Fruit fly (Drosophila melanogaster) whole organism, wandering third instar larva: Measurements from ENCODE around the gene Gtpx.

Source experiments
- Abd-B ChIP-seq: fragments of >200 bp; optimal IDR thresholded peaks from 2 replicates; lab custom pipeline; 2017; ENCODE audit warnings: missing biosample characterization, missing genetic modification characterization
- CG32264 ChIP-seq: fragments of 200-800 bp; sonication (Bioruptor generic); optimal IDR thresholded peaks from 2 replicates; lab custom pipeline; 2016; ENCODE audit warnings: missing biosample characterization, missing genetic modification characterization
- CG9705 ChIP-seq: fragments of 200-800 bp; sonication (Bioruptor generic); optimal IDR thresholded peaks from 2 replicates; lab custom pipeline; 2018; ENCODE audit warnings: missing biosample characterization, mild to moderate bottlenecking, missing genetic modification characterization
- Dfd ChIP-seq: fragments of >200 bp; optimal IDR thresholded peaks from 2 replicates; lab custom pipeline; 2017; ENCODE audit warnings: missing biosample characterization, missing genetic modification characterization
- Dif ChIP-seq: fragments of 200-275, 200-300 bp; sonication (Bioruptor generic); optimal IDR thresholded peaks from 2 replicates; lab custom pipeline; 2018; ENCODE audit warnings: missing biosample characterization, missing genetic modification characterization; ENCODE audit not compliant: partially characterized antibody
- GATAd ChIP-seq: sonication (Bioruptor generic); optimal IDR thresholded peaks from 2 replicates; lab custom pipeline; 2016; ENCODE audit warnings: missing biosample characterization, missing genetic modification characterization
- HLH106 ChIP-seq: fragments of 200-800 bp; optimal IDR thresholded peaks from 3 replicates; lab custom pipeline; 2019; ENCODE audit warnings: missing biosample characterization, mild to moderate bottlenecking, missing genetic modification characterization, moderate library complexity
- Hnf4 ChIP-seq: fragments of 200-800 bp; sonication (Bioruptor generic); optimal IDR thresholded peaks from 2 replicates; lab custom pipeline; 2016; ENCODE audit warnings: missing biosample characterization, mild to moderate bottlenecking, missing genetic modification characterization
- Hr78 ChIP-seq: fragments of >200 bp; optimal IDR thresholded peaks from 2 replicates; lab custom pipeline; 2017; ENCODE audit warnings: missing biosample characterization, missing genetic modification characterization
- Jra ChIP-seq: sonication (Bioruptor generic); optimal IDR thresholded peaks from 2 replicates; lab custom pipeline; 2016; ENCODE audit warnings: missing biosample characterization, missing genetic modification characterization
- Mio ChIP-seq: sonication (Bioruptor generic); optimal IDR thresholded peaks from 2 replicates; lab custom pipeline; 2016; ENCODE audit warnings: missing biosample characterization, missing genetic modification characterization
- Myc ChIP-seq: fragments of >200 bp; optimal IDR thresholded peaks from 2 replicates; lab custom pipeline; 2017
- N ChIP-seq: fragments of >200 bp; optimal IDR thresholded peaks from 2 replicates; lab custom pipeline; 2018; ENCODE audit warnings: missing biosample characterization, missing external identifiers, missing genetic modification characterization
- OdsH ChIP-seq: fragments of 200-800 bp; sonication (Bioruptor generic); optimal IDR thresholded peaks from 2 replicates; lab custom pipeline; 2016; ENCODE audit warnings: missing biosample characterization, mild to moderate bottlenecking, missing genetic modification characterization
- Rel ChIP-seq, 2 experiments: fragments of 200-800 bp; sonication (Bioruptor generic) in 1 of 2; optimal IDR thresholded peaks; 2 replicates in 1 of 2; 3 replicates in 1 of 2; lab custom pipeline; 2016 to 2019; ENCODE audit warnings: mild to moderate bottlenecking in 2 of 2, missing biosample characterization in 2 of 2, missing genetic modification characterization in 2 of 2, moderate library complexity in 1 of 2
- Sp1 ChIP-seq: fragments of 200-800 bp; sonication (Bioruptor generic); optimal IDR thresholded peaks from 3 replicates; lab custom pipeline; 2019; ENCODE audit warnings: missing biosample characterization, mild to moderate bottlenecking, missing genetic modification characterization, moderate library complexity
- Vsx2 ChIP-seq: fragments of 200-300, 225-300 bp; sonication (Bioruptor generic); optimal IDR thresholded peaks from 2 replicates; lab custom pipeline; 2018; ENCODE audit warnings: missing biosample characterization, missing genetic modification characterization; ENCODE audit not compliant: partially characterized antibody
- br ChIP-seq: fragments of 200-800 bp; sonication (Bioruptor generic); optimal IDR thresholded peaks from 2 replicates; lab custom pipeline; 2016; ENCODE audit warnings: missing biosample characterization, missing genetic modification characterization
- brk ChIP-seq: fragments of 200-800 bp; sonication (Bioruptor generic); optimal IDR thresholded peaks from 2 replicates; lab custom pipeline; 2016; ENCODE audit warnings: missing biosample characterization, mild to moderate bottlenecking, missing genetic modification characterization
- dl ChIP-seq, 2 experiments: fragments of 175-275, 200-275 bp in 1 of 2; fragments of 200-275 bp in 1 of 2; sonication (Bioruptor generic); optimal IDR thresholded peaks; lab custom pipeline; 2018; ENCODE audit warnings: mild to moderate bottlenecking in 2 of 2, missing biosample characterization in 2 of 2, missing genetic modification characterization in 2 of 2, moderate library complexity in 2 of 2; ENCODE audit not compliant: partially characterized antibody in 2 of 2, insufficient read depth in 1 of 2
- dmrt93B ChIP-seq: fragments of 200-800 bp; sonication (Bioruptor generic); optimal IDR thresholded peaks from 2 replicates; lab custom pipeline; 2018; ENCODE audit warnings: missing biosample characterization, mild to moderate bottlenecking, missing genetic modification characterization
- dsf ChIP-seq: sonication (Bioruptor generic); optimal IDR thresholded peaks from 2 replicates; lab custom pipeline; 2016; ENCODE audit warnings: missing biosample characterization, missing genetic modification characterization, borderline replicate concordance
- ey ChIP-seq: fragments of 200-800 bp; sonication (Bioruptor generic); optimal IDR thresholded peaks from 2 replicates; lab custom pipeline; 2016; ENCODE audit warnings: missing biosample characterization, missing genetic modification characterization
- foxo ChIP-seq, 2 experiments: fragments of 200-800 bp; sonication (Bioruptor generic); optimal IDR thresholded peaks; 2 replicates in 1 of 2; 3 replicates in 1 of 2; lab custom pipeline; 2016 to 2017; ENCODE audit warnings: missing biosample characterization in 2 of 2, missing genetic modification characterization in 2 of 2
- fru ChIP-seq: fragments of 200-800 bp; sonication (Bioruptor generic); optimal IDR thresholded peaks from 3 replicates; lab custom pipeline; 2016; ENCODE audit warnings: missing biosample characterization, mild to moderate bottlenecking, missing genetic modification characterization
- h ChIP-seq: fragments of 200-800 bp; sonication (Bioruptor generic); optimal IDR thresholded peaks from 3 replicates; lab custom pipeline; 2016; ENCODE audit warnings: missing biosample characterization, mild to moderate bottlenecking, missing genetic modification characterization
- lola ChIP-seq: fragments of >200 bp; optimal IDR thresholded peaks from 2 replicates; lab custom pipeline; 2017; ENCODE audit warnings: missing biosample characterization, missing genetic modification characterization
- pan ChIP-seq: fragments of >200 bp; optimal IDR thresholded peaks from 2 replicates; lab custom pipeline; 2017
- psq ChIP-seq: fragments of 200-800 bp; sonication (Bioruptor generic); optimal IDR thresholded peaks from 3 replicates; lab custom pipeline; 2017; ENCODE audit warnings: missing biosample characterization, mild to moderate bottlenecking, missing genetic modification characterization, moderate library complexity
- rgr ChIP-seq: fragments of 200-800 bp; sonication (Bioruptor generic); optimal IDR thresholded peaks from 3 replicates; lab custom pipeline; 2016; ENCODE audit warnings: missing biosample characterization, mild to moderate bottlenecking, missing genetic modification characterization
- sage ChIP-seq: fragments of 200-800 bp; sonication (Bioruptor generic); optimal IDR thresholded peaks from 2 replicates; lab custom pipeline; 2016; ENCODE audit warnings: missing biosample characterization, mild to moderate bottlenecking, missing genetic modification characterization
- sv ChIP-seq: fragments of 200-800 bp; sonication (Bioruptor generic); optimal IDR thresholded peaks from 3 replicates; lab custom pipeline; 2016; ENCODE audit warnings: missing biosample characterization, missing genetic modification characterization
- tai ChIP-seq: sonication (Bioruptor generic); optimal IDR thresholded peaks from 2 replicates; lab custom pipeline; 2016; ENCODE audit warnings: missing biosample characterization, missing genetic modification characterization
- usp ChIP-seq: fragments of >200 bp; optimal IDR thresholded peaks from 2 replicates; lab custom pipeline; 2017; ENCODE audit warnings: missing biosample characterization, missing genetic modification characterization
- woc ChIP-seq: sonication (Bioruptor generic); optimal IDR thresholded peaks from 2 replicates; lab custom pipeline; 2016; ENCODE audit warnings: missing biosample characterization, mild to moderate bottlenecking, missing genetic modification characterization

Gene Gtpx

DNA sequence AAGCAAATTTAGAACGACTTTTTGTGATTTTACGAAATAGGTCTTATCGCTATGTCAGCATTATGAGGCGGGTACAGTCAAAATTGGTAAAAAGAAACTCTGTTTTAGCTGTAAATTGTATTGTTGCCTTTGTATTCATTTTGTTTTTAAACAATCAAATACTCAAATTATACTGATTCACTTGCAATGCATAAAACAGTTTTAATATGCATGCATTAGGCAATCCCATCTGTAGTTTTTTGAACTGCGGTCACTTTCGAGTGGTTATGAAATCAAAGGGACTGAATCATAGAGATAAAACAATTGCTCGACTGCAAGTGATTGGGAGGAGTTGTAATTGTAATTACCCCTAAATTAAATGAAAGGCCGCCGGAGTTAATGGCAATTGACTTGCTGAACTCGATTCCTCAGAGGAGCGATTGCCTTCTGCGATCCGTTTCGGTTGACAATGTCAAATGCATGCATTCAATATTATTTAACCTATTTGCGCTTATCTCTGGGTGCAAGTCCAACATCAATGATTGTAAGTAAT, 13.7 kb downstream of the Gtpx start:
- TF ChIP-seq sage (GFP tag; lab: Kevin White, UChicago), result no peak
- no peak for TF ChIP-seq CG9705 (GFP tag; lab: Kevin White, UChicago)
- peak; percentile 58 for TF ChIP-seq rgr (GFP tag; lab: Kevin White, UChicago)
- peak; percentile 58 for TF ChIP-seq ey (GFP tag; lab: Kevin White, UChicago)
- TF ChIP-seq psq (GFP tag; lab: Kevin White, UChicago), result peak; percentile 13
- TF ChIP-seq br (GFP tag; lab: Kevin White, UChicago), result peak; percentile 6
- TF ChIP-seq Sp1 (GFP tag; lab: Kevin White, UChicago), result peak; percentile 26
- TF ChIP-seq HLH106, result peak; percentile 35
- TF ChIP-seq foxo (GFP tag; optimal IDR thresholded peaks at IDR 0.05; lab: Kevin White, UChicago), result peak in 1 of 2 experiments; percentile 18
- no peak for TF ChIP-seq sv
- TF ChIP-seq fru, result peak; percentile 44
- peak; percentile 14 for TF ChIP-seq OdsH
- TF ChIP-seq Hnf4 (GFP tag; lab: Kevin White, UChicago), result peak; percentile 10

DNA sequence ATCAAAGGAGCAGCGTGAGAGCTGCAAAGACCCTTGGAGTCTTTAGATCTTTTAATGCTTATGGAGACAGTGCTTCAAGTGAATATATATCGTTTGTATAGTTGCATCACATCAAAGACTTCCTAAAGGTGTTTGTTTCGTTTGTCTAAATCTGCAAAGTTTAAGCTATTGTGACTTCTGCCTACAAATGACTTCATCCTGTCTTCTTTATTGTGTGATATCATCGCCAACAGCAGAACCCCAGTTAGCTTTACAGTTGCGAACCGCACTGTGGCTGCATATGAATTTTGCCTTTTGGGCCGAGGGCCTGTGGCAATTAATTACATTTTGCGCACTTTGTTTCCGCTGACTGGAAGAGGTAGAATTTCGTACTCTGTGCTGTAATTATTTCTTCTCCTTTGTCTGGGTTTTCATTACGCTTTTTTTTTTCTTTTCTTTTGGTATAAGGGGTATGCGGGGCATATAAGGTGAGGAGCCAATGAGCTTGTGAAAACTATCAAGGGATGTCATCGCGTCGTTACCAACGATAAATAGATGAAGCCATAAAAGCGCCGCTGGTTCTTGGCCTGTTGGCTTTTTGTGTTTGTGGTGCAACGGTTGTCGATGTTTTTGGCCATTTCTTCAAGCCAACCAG, 16.4 kb downstream of the Gtpx start:
- no peak for TF ChIP-seq Myc (lab: Kevin White, UChicago)
- peak; percentile 69 for TF ChIP-seq h
- TF ChIP-seq dl (GFP tag; optimal IDR thresholded peaks at IDR 0.05; lab: Kevin White, UChicago; ENCODE audit: insufficient read depth in 1 of 2, partially characterized antibody in 2 of 2), result no peak
- TF ChIP-seq Hnf4 (GFP tag; lab: Kevin White, UChicago), result peak; percentile 75
- no peak for TF ChIP-seq Jra (GFP tag; lab: Kevin White, UChicago)
- TF ChIP-seq GATAd (GFP tag; lab: Kevin White, UChicago), result no peak
- TF ChIP-seq Mio (GFP tag; lab: Kevin White, UChicago), result peak; percentile 15
- peak; percentile 76 for TF ChIP-seq rgr (GFP tag; lab: Kevin White, UChicago)
- peak; percentile 73 for TF ChIP-seq br (GFP tag; lab: Kevin White, UChicago)
- no peak for TF ChIP-seq Rel (GFP tag; optimal IDR thresholded peaks at IDR 0.05; lab: Kevin White, UChicago)
- TF ChIP-seq Rel (tag; optimal IDR thresholded peaks at IDR 0.05; lab: Kevin White, UChicago), result peak; percentile 13
- TF ChIP-seq Dfd, result no peak
- no peak for TF ChIP-seq Abd-B
- peak; percentile 39 for TF ChIP-seq dmrt93B (GFP tag; lab: Kevin White, UChicago)
- TF ChIP-seq OdsH, result peak; percentile 63
- no peak for TF ChIP-seq pan (lab: Kevin White, UChicago)
- no peak for TF ChIP-seq lola (GFP tag; lab: Kevin White, UChicago)
- TF ChIP-seq woc (GFP tag; lab: Kevin White, UChicago), result peak; percentile 74
- TF ChIP-seq HLH106, result peak; percentile 58
- TF ChIP-seq CG32264 (GFP tag; lab: Kevin White, UChicago), result no peak
- TF ChIP-seq psq (GFP tag; lab: Kevin White, UChicago), result peak; percentile 64
- TF ChIP-seq foxo (GFP tag; optimal IDR thresholded peaks at IDR 0.05; lab: Kevin White, UChicago), result peak in 1 of 2 experiments; percentile 77
- peak; percentile 76 for TF ChIP-seq fru
- TF ChIP-seq CG9705 (GFP tag; lab: Kevin White, UChicago), result peak; percentile 41
- TF ChIP-seq ey (GFP tag; lab: Kevin White, UChicago), result peak; percentile 78
- peak; percentile 49 for TF ChIP-seq sage (GFP tag; lab: Kevin White, UChicago)
- no peak for TF ChIP-seq Vsx2 (GFP tag; lab: Kevin White, UChicago)
- TF ChIP-seq brk (GFP tag; lab: Kevin White, UChicago), result peak; percentile 3
- no peak for TF ChIP-seq Hr78
- peak; percentile 77 for TF ChIP-seq Sp1 (GFP tag; lab: Kevin White, UChicago)
- peak; percentile 10 for TF ChIP-seq tai
- TF ChIP-seq, all 38 proteins: peak for 19

dm6 chr3L:3343260-3343659, 17.2 kb downstream of the Gtpx start:
- TF ChIP-seq sv, result peak; percentile 16
- TF ChIP-seq dsf, result peak; percentile 19
- TF ChIP-seq Dif (GFP tag; lab: Kevin White, UChicago), result no peak
- TF ChIP-seq dmrt93B (GFP tag; lab: Kevin White, UChicago), result peak; percentile 59
- TF ChIP-seq HLH106, result peak; percentile 78
- TF ChIP-seq br (GFP tag; lab: Kevin White, UChicago), result peak; percentile 72
- TF ChIP-seq Hnf4 (GFP tag; lab: Kevin White, UChicago), result peak; percentile 78
- TF ChIP-seq pan (lab: Kevin White, UChicago), result no peak
- no peak for TF ChIP-seq Vsx2 (GFP tag; lab: Kevin White, UChicago)
- TF ChIP-seq N (GFP tag; lab: Kevin White, UChicago), result no peak
- peak; percentile 52 for TF ChIP-seq tai
- TF ChIP-seq usp (GFP tag; lab: Kevin White, UChicago), result no peak
- peak; percentile 90 for TF ChIP-seq Sp1 (GFP tag; lab: Kevin White, UChicago)
- TF ChIP-seq Rel (GFP tag; optimal IDR thresholded peaks at IDR 0.05; lab: Kevin White, UChicago), result no peak
- TF ChIP-seq Rel (tag; optimal IDR thresholded peaks at IDR 0.05; lab: Kevin White, UChicago), result peak; percentile 6
- peak; percentile 77 for TF ChIP-seq rgr (GFP tag; lab: Kevin White, UChicago)
- peak; percentile 11 for TF ChIP-seq sage (GFP tag; lab: Kevin White, UChicago)
- peak; percentile 85 for TF ChIP-seq OdsH
- peak; percentile 76 for TF ChIP-seq brk (GFP tag; lab: Kevin White, UChicago)
- peak; percentile 60 for TF ChIP-seq woc (GFP tag; lab: Kevin White, UChicago)
- TF ChIP-seq h, result peak; percentile 85
- TF ChIP-seq ey (GFP tag; lab: Kevin White, UChicago), result peak; percentile 79
- peak in 1 of 2 experiments; percentile 85 for TF ChIP-seq foxo (GFP tag; optimal IDR thresholded peaks at IDR 0.05; lab: Kevin White, UChicago)
- TF ChIP-seq fru, result peak; percentile 88
- peak; percentile 23 for TF ChIP-seq CG32264 (GFP tag; lab: Kevin White, UChicago)
- TF ChIP-seq Jra (GFP tag; lab: Kevin White, UChicago), result peak; percentile 38
- TF ChIP-seq Dfd, result no peak
- peak; percentile 85 for TF ChIP-seq psq (GFP tag; lab: Kevin White, UChicago)
- no peak for TF ChIP-seq Hr78
- peak; percentile 60 for TF ChIP-seq CG9705 (GFP tag; lab: Kevin White, UChicago)
